Fruit fly (Drosophila melanogaster): ENCODE measurements around the gene kmg.

kmg gene

DNA sequence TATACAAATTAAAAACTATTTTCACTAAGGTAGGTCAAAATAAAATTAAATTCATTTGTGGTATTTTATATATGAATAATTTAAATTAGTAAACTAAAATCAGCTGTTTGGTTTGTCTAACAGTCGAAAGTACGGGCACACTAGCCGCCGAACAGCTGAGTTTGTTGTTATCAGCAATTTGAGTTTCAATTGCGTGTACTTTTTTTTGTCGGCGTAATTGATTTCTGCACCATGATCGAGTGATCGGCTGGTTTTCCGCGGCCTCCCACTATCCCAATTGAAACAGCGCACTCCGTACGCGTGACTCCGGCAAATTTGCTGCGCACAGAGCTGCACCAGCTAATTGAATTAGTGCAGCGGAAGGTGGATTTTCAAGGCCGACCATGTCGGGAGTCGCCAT, 18.8 kb downstream of the kmg start, which contains the start of gene Alg7 (continued):
- TF ChIP-seq Fer2 (tag; optimal IDR thresholded peaks at IDR 0.05) (no peak), Abd-B (GFP tag; optimal IDR thresholded peaks at IDR 0.05) (no peak), Bdp1 (GFP tag; optimal IDR thresholded peaks at IDR 0.05) (no peak), CG31441 (GFP tag; IDR thresholded peaks at IDR 0.05) (no peak), trh (GFP tag; optimal IDR thresholded peaks at IDR 0.05) (no peak), unc-4 (GFP tag; IDR thresholded peaks at IDR 0.05; ENCODE audit: partially characterized antibody) (0 out of 2 replicates have a peak, but pooled peaks have one; percentile 15), HmgZ (tag; optimal IDR thresholded peaks at IDR 0.05) (no peak), emc (GFP tag; optimal IDR thresholded peaks at IDR 0.05) (no peak), Ptx1 (GFP tag; IDR thresholded peaks at IDR 0.05) (no peak), Mrtf (GFP tag; IDR thresholded peaks at IDR 0.05) (no peak), sc (optimal IDR thresholded peaks at IDR 0.05) (no peak), sc (GFP tag; optimal IDR thresholded peaks at IDR 0.05) (no peak), CG9876 (GFP tag; optimal IDR thresholded peaks at IDR 0.05) (no peak), Hr3 (GFP tag; optimal IDR thresholded peaks at IDR 0.05) (no peak), Ada2b (GFP tag; IDR thresholded peaks at IDR 0.05) (no peak), CG14860 (GFP tag; IDR thresholded peaks at IDR 0.05; ENCODE audit: partially characterized antibody) (no peak), CG34422 (GFP tag; IDR thresholded peaks at IDR 0.05) (peak; percentile 55; the same call in 1 of the 3 replicates), GATAe (GFP tag; conservative IDR thresholded peaks at IDR 0.05) (no peak), CG10274 (GFP tag; optimal IDR thresholded peaks at IDR 0.05) (no peak), CG13424 (tag; optimal IDR thresholded peaks at IDR 0.05) (no peak), CG17361 (GFP tag; IDR thresholded peaks at IDR 0.05) (no peak), CG9797 (GFP tag; optimal IDR thresholded peaks at IDR 0.05) (peak; percentile 72), MESR4 (GFP tag; optimal IDR thresholded peaks at IDR 0.05) (peak; percentile 51), Kr (GFP tag; optimal IDR thresholded peaks at IDR 0.05) (no peak), MBD-R2 (GFP tag; IDR thresholded peaks at IDR 0.05) (peak; percentile 82), croc (GFP tag; conservative IDR thresholded peaks at IDR 0.05) (no peak), CoRest (tag; optimal IDR thresholded peaks at IDR 0.05) (no peak), B-H1 (GFP tag; IDR thresholded peaks at IDR 0.05) (no peak), CG7372 (GFP tag; IDR thresholded peaks at IDR 0.05) (no peak), ham (GFP tag; IDR thresholded peaks at IDR 0.05) (no peak), ranshi (GFP tag; IDR thresholded peaks at IDR 0.05) (no peak), CG18011 (GFP tag; optimal IDR thresholded peaks at IDR 0.05) (no peak), Sin3A (optimal IDR thresholded peaks at IDR 0.05) (peak; percentile 1), wdn (GFP tag; IDR thresholded peaks at IDR 0.05) (no peak), chm (GFP tag; IDR thresholded peaks at IDR 0.05) (no peak), HLH54F (GFP tag; optimal IDR thresholded peaks at IDR 0.05) (no peak), CG31224 (GFP tag; IDR thresholded peaks at IDR 0.05) (no peak), Asciz (GFP tag; optimal IDR thresholded peaks at IDR 0.05) (no peak), abd-A (tag; optimal IDR thresholded peaks at IDR 0.05) (no peak), CG6765 (GFP tag; optimal IDR thresholded peaks at IDR 0.05) (no peak), mirr (GFP tag; optimal IDR thresholded peaks at IDR 0.05) (no peak), Atf3 (GFP tag; optimal IDR thresholded peaks at IDR 0.05) (no peak), CG4424 (GFP tag; optimal IDR thresholded peaks at IDR 0.05) (no peak), hb (GFP tag; IDR thresholded peaks at IDR 0.05; ENCODE audit: partially characterized antibody) (no peak), gsb-n (tag; optimal IDR thresholded peaks at IDR 0.05) (no peak), stwl (tag; optimal IDR thresholded peaks at IDR 0.05) (peak; percentile 16), Bteb2 (GFP tag; optimal IDR thresholded peaks at IDR 0.05) (no peak), sd (tag; optimal IDR thresholded peaks at IDR 0.05) (no peak), Awh (GFP tag; IDR thresholded peaks at IDR 0.05) (no peak), CG11093 (GFP tag; IDR thresholded peaks at IDR 0.05) (no peak), Nf-YC (tag; optimal IDR thresholded peaks at IDR 0.05) (no peak), toy (GFP tag; IDR thresholded peaks at IDR 0.05) (no peak), H2.0 (GFP tag; IDR thresholded peaks at IDR 0.05) (no peak)

Measured in whole organism, embryonic.